Worm (Caenorhabditis elegans) whole organism, midembryonic: ENCODE data around the gene gtf-2E2.

Source experiments
- cog-1 ChIP-seq: sonication (generic microtip); optimal IDR thresholded peaks from 2 replicates; lab custom pipeline; 2016; ENCODE audit warnings: missing genetic modification characterization, missing compliant biosample characterization
- flt-1 ChIP-seq: fragments of 200-800 bp; sonication (Bioruptor generic); IDR thresholded peaks from 2 replicates; pipeline ENCODE4 v1.3.6; 2022; ENCODE audit warnings: missing genetic modification characterization, missing compliant biosample characterization
- klf-2 ChIP-seq: fragments of 200-800 bp; sonication (Bioruptor generic); conservative IDR thresholded peaks from 2 replicates; pipeline ENCODE4 v1.3.6; 2022; ENCODE audit warnings: missing genetic modification reagents, missing genetic modification characterization, missing compliant biosample characterization
- med-1 ChIP-seq: sonication (generic microtip); optimal IDR thresholded peaks from 2 replicates; lab custom pipeline; 2017; ENCODE audit warnings: missing genetic modification characterization, mild to moderate bottlenecking, missing compliant biosample characterization, antibody characterized with exemption, missing genetic modification reagents; ENCODE audit not compliant: insufficient read depth
- ref-1 ChIP-seq: fragments of 200-800 bp; sonication (Bioruptor generic); conservative IDR thresholded peaks from 2 replicates; pipeline ENCODE4 v1.3.6; 2022; ENCODE audit warnings: missing genetic modification reagents, missing genetic modification characterization, missing compliant biosample characterization
- tab-1 ChIP-seq: fragments of 200-800 bp; sonication (Bioruptor generic); IDR thresholded peaks from 2 replicates; pipeline ENCODE4 v1.3.6; 2022; ENCODE audit warnings: missing genetic modification characterization, missing compliant biosample characterization
- ztf-23 ChIP-seq: fragments of 200-800 bp; sonication (Bioruptor generic); IDR thresholded peaks from 2 replicates; pipeline ENCODE4 v1.3.6; 2022; ENCODE audit warnings: missing genetic modification reagents, missing genetic modification characterization, missing compliant biosample characterization
- ztf-29 ChIP-seq: fragments of 200-800 bp; sonication (Bioruptor generic); IDR thresholded peaks from 2 replicates; pipeline ENCODE4 v1.3.6; 2022; ENCODE audit warnings: missing genetic modification reagents, missing genetic modification characterization, missing compliant biosample characterization

DNA sequence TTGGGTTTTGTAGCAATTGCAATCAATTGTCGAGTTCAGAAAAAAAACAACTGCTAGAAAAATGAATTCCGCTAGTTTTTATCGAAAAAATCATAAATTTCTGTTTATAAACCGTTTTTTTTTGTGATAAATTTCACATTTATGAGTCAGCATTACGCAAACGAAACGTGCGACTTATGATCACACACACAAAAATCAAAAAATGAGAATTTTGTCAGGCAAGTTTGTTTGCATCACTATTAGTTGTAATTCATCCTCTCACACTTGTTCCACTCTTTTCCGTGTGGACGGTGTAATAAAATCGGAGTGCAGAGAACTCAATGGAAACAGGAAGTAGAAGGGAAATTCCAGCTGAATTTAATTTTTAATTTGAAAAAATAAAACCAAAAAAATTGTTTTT lies 35.1 kb upstream of the gtf-2E2 start, which contains the start of gene pcs-1:
- TF ChIP-seq klf-2 (GFP tag; lab: Robert Waterston, UW) (no peak), ztf-29 (GFP tag; lab: Robert Waterston, UW) (no peak), flt-1 (GFP tag; lab: Robert Waterston, UW) (no peak), ref-1 (GFP tag; lab: Robert Waterston, UW) (no peak), cog-1 (no peak), ztf-23 (GFP tag; lab: Robert Waterston, UW) (no peak), tab-1 (GFP tag; lab: Robert Waterston, UW) (no peak), med-1 (GFP tag; lab: Kevin White, UChicago) (no peak)
